Fruit fly (Drosophila melanogaster) whole organism, embryonic: ENCODE data around the gene janA.

Source experiments
- Antp ChIP-seq: fragments of 200-800 bp; sonication (Bioruptor generic); optimal IDR thresholded peaks from 3 replicates; lab custom pipeline; 2016; ENCODE audit warnings: missing biosample characterization, missing genetic modification characterization
- Awh ChIP-seq: fragments of 200-800 bp; sonication (Bioruptor generic); IDR thresholded peaks from 2 replicates; pipeline ENCODE4, ENCODE4 v1.3.6; 2022; ENCODE audit warnings: missing biosample characterization, missing genetic modification characterization
- B-H2 ChIP-seq: fragments of 200-800 bp; sonication (Bioruptor generic); optimal IDR thresholded peaks from 2 replicates; lab custom pipeline; 2018; ENCODE audit warnings: missing biosample characterization, mild to moderate bottlenecking, missing genetic modification characterization
- CG10366 ChIP-seq: fragments of 200-800 bp; sonication (Bioruptor generic); IDR thresholded peaks from 2 replicates; pipeline ENCODE4 v1.3.6; 2022; ENCODE audit warnings: missing biosample characterization, missing genetic modification characterization
- CG11456 ChIP-seq: fragments of 200-800 bp; sonication (Bioruptor generic); IDR thresholded peaks from 3 replicates; pipeline ENCODE4 v1.3.6; 2022; ENCODE audit warnings: missing biosample characterization, missing genetic modification characterization
- CG12155 ChIP-seq: fragments of 200-800 bp; sonication (Bioruptor generic); optimal IDR thresholded peaks from 3 replicates; lab custom pipeline; 2016; ENCODE audit warnings: missing biosample characterization, missing genetic modification characterization
- CG12236 ChIP-seq: fragments of 200-800 bp; sonication (Bioruptor generic); optimal IDR thresholded peaks from 2 replicates; lab custom pipeline; 2016; ENCODE audit warnings: missing biosample characterization, missing genetic modification characterization
- CG14667 ChIP-seq: fragments of 200-800 bp; sonication (Bioruptor generic); IDR thresholded peaks from 2 replicates; pipeline ENCODE4 v1.3.6; 2022; ENCODE audit warnings: missing biosample characterization, missing genetic modification characterization
- CG16863 ChIP-seq: fragments of 200-800 bp; sonication (Bioruptor generic); optimal IDR thresholded peaks from 3 replicates; lab custom pipeline; 2016; ENCODE audit warnings: missing biosample characterization, missing genetic modification characterization
- CG2202 ChIP-seq: fragments of 200-800 bp; sonication (Bioruptor generic); optimal IDR thresholded peaks from 2 replicates; lab custom pipeline; 2018; ENCODE audit warnings: missing biosample characterization, mild to moderate bottlenecking, missing genetic modification characterization
- CG31224 ChIP-seq: fragments of 200-800 bp; sonication (Bioruptor generic); IDR thresholded peaks from 2 replicates; pipeline ENCODE4 v1.3.6; 2022; ENCODE audit warnings: missing biosample characterization, missing genetic modification characterization
- CG31365 ChIP-seq: fragments of 200-800 bp; sonication (Bioruptor generic); optimal IDR thresholded peaks from 2 replicates; lab custom pipeline; 2018; ENCODE audit warnings: missing biosample characterization, mild to moderate bottlenecking, missing genetic modification characterization
- CG3163 ChIP-seq: fragments of 200-800 bp; sonication (Bioruptor generic); optimal IDR thresholded peaks from 3 replicates; lab custom pipeline; 2016; ENCODE audit warnings: missing biosample characterization, missing genetic modification characterization
- CG3281 ChIP-seq: fragments of 200-800 bp; sonication (Bioruptor generic); optimal IDR thresholded peaks from 3 replicates; lab custom pipeline; 2017; ENCODE audit warnings: missing biosample characterization, mild to moderate bottlenecking, missing genetic modification characterization
- CG4328 ChIP-seq: fragments of 200-800 bp; sonication (Bioruptor generic); optimal IDR thresholded peaks from 3 replicates; lab custom pipeline; 2017; ENCODE audit warnings: missing biosample characterization, missing genetic modification reagents, missing genetic modification characterization
- CG6689 ChIP-seq: fragments of 200-800 bp; sonication (Bioruptor generic); IDR thresholded peaks from 2 replicates; pipeline ENCODE4 v1.3.6; 2022; ENCODE audit warnings: missing biosample characterization, missing genetic modification characterization
- CG7928 ChIP-seq: fragments of 200-800 bp; sonication (Bioruptor generic); optimal IDR thresholded peaks from 2 replicates; lab custom pipeline; 2017; ENCODE audit warnings: missing biosample characterization, mild to moderate bottlenecking, missing genetic modification characterization
- CG8478 ChIP-seq: fragments of >200 bp; optimal IDR thresholded peaks from 2 replicates; lab custom pipeline; 2018
- CG9727 ChIP-seq: fragments of 200-800 bp; sonication (Bioruptor generic); optimal IDR thresholded peaks from 3 replicates; lab custom pipeline; 2017; ENCODE audit warnings: missing biosample characterization, mild to moderate bottlenecking, missing genetic modification characterization
- Dek ChIP-seq: fragments of 200-800 bp; sonication (Bioruptor generic); optimal IDR thresholded peaks from 3 replicates; lab custom pipeline; 2019; ENCODE audit warnings: missing biosample characterization, mild to moderate bottlenecking, missing genetic modification characterization, moderate library complexity
- Dip3 ChIP-seq: fragments of 200-800 bp; sonication (Bioruptor generic); optimal IDR thresholded peaks from 3 replicates; lab custom pipeline; 2016; ENCODE audit warnings: missing biosample characterization, missing genetic modification characterization
- E2f1 ChIP-seq: fragments of 200-800 bp; sonication (Bioruptor generic); IDR thresholded peaks from 2 replicates; pipeline ENCODE4 v1.3.6; 2022; ENCODE audit warnings: missing biosample characterization, missing genetic modification characterization
- Fer2 ChIP-seq: fragments of 200-800 bp; sonication (Bioruptor generic); optimal IDR thresholded peaks from 2 replicates; lab custom pipeline; 2018; ENCODE audit warnings: missing biosample characterization, mild to moderate bottlenecking, missing genetic modification characterization, moderate library complexity
- Hr39 ChIP-seq: fragments of >200 bp; optimal IDR thresholded peaks from 2 replicates; lab custom pipeline; 2017
- MESR4 ChIP-seq: fragments of 200-800 bp; sonication (Bioruptor generic); optimal IDR thresholded peaks from 2 replicates; lab custom pipeline; 2018; ENCODE audit warnings: missing biosample characterization, mild to moderate bottlenecking, missing genetic modification characterization, moderate library complexity
- Mad ChIP-seq: fragments of 200-800 bp; sonication (Bioruptor generic); optimal IDR thresholded peaks from 2 replicates; lab custom pipeline; 2016; ENCODE audit warnings: missing biosample characterization, missing genetic modification characterization
- Meics ChIP-seq: fragments of 200-800 bp; sonication (Bioruptor generic); optimal IDR thresholded peaks from 2 replicates; lab custom pipeline; 2017; ENCODE audit warnings: missing biosample characterization, mild to moderate bottlenecking, missing genetic modification characterization
- Myb ChIP-seq: fragments of 200-800 bp; sonication (Bioruptor generic); optimal IDR thresholded peaks from 2 replicates; lab custom pipeline; 2016; ENCODE audit warnings: missing biosample characterization, missing genetic modification characterization
- Nf-YB ChIP-seq: fragments of 200-800 bp; sonication (Bioruptor generic); optimal IDR thresholded peaks from 3 replicates; lab custom pipeline; 2019; ENCODE audit warnings: missing biosample characterization, mild to moderate bottlenecking, missing genetic modification characterization, moderate library complexity
- Scr ChIP-seq: fragments of 200-800 bp; sonication (Bioruptor generic); IDR thresholded peaks from 2 replicates; pipeline ENCODE4 v1.3.6; 2022; ENCODE audit warnings: missing biosample characterization, missing genetic modification characterization; ENCODE audit not compliant: partially characterized antibody
- Sry-β ChIP-seq: fragments of 200-800 bp; sonication (Bioruptor generic); optimal IDR thresholded peaks from 2 replicates; lab custom pipeline; 2018; ENCODE audit warnings: missing biosample characterization, mild to moderate bottlenecking, missing genetic modification characterization, moderate library complexity
- Trl ChIP-seq, 3 experiments: fragments of >200 bp in 2 of 3; fragments of 200-800 bp in 1 of 3; sonication (Bioruptor generic) in 1 of 3; optimal IDR thresholded peaks; 2 replicates in 1 of 3; 3 replicates in 2 of 3; lab custom pipeline; 2016 to 2017; ENCODE audit warnings: missing biosample characterization in 1 of 3, missing genetic modification characterization in 1 of 3
- Usf ChIP-seq: fragments of 200-800 bp; sonication (Bioruptor generic); optimal IDR thresholded peaks from 2 replicates; lab custom pipeline; 2017; ENCODE audit warnings: missing genotype, missing biosample characterization, missing genetic modification characterization
- Xrp1 ChIP-seq: fragments of 200-800 bp; sonication (Bioruptor generic); IDR thresholded peaks from 2 replicates; pipeline ENCODE4 v1.3.6; 2022; ENCODE audit warnings: missing biosample characterization, missing genetic modification characterization
- ac ChIP-seq: fragments of 200-800 bp; sonication (Bioruptor generic); optimal IDR thresholded peaks from 3 replicates; lab custom pipeline; 2017; ENCODE audit warnings: missing biosample characterization, mild to moderate bottlenecking, missing genetic modification characterization
- bsh ChIP-seq, 2 experiments: fragments of 200-800 bp; sonication (Bioruptor generic); optimal IDR thresholded peaks; 2 replicates each; lab custom pipeline; 2017 to 2018; ENCODE audit warnings: mild to moderate bottlenecking in 2 of 2, missing biosample characterization in 2 of 2, missing genetic modification characterization in 2 of 2, moderate library complexity in 1 of 2
- cas ChIP-seq: fragments of 200-800 bp; sonication (Bioruptor generic); IDR thresholded peaks from 2 replicates; pipeline ENCODE4 v1.3.6; 2022; ENCODE audit warnings: missing biosample characterization, missing genetic modification characterization
- dati ChIP-seq: fragments of 200-800 bp; sonication (Bioruptor generic); IDR thresholded peaks from 2 replicates; pipeline ENCODE4 v1.3.6; 2022; ENCODE audit warnings: missing biosample characterization, missing genetic modification characterization
- dm ChIP-seq: fragments of 200-800 bp; sonication (Bioruptor generic); optimal IDR thresholded peaks from 3 replicates; lab custom pipeline; 2016; ENCODE audit warnings: missing biosample characterization, missing genetic modification characterization
- dpn ChIP-seq, 2 experiments: fragments of 200-800 bp; sonication (Bioruptor generic); optimal IDR thresholded peaks; 3 replicates each; lab custom pipeline; 2016; ENCODE audit warnings: missing biosample characterization in 2 of 2, missing genetic modification characterization in 2 of 2
- eyg ChIP-seq: fragments of 200-800 bp; sonication (Bioruptor generic); optimal IDR thresholded peaks from 3 replicates; lab custom pipeline; 2016; ENCODE audit warnings: missing biosample characterization, missing genetic modification characterization
- grau ChIP-seq: fragments of 200-800 bp; optimal IDR thresholded peaks from 3 replicates; lab custom pipeline; 2019; ENCODE audit warnings: missing biosample characterization, mild to moderate bottlenecking, missing genetic modification characterization, moderate library complexity
- hbn ChIP-seq: fragments of 200-800 bp; sonication (Bioruptor generic); IDR thresholded peaks from 2 replicates; pipeline ENCODE4 v1.3.6; 2022; ENCODE audit warnings: missing biosample characterization, missing genetic modification characterization; ENCODE audit not compliant: partially characterized antibody
- kay ChIP-seq: fragments of 200-800 bp; sonication (Bioruptor generic); optimal IDR thresholded peaks from 2 replicates; lab custom pipeline; 2016; ENCODE audit warnings: missing biosample characterization, missing genetic modification characterization
- ken ChIP-seq: fragments of 200-800 bp; sonication (Bioruptor generic); IDR thresholded peaks from 3 replicates; pipeline ENCODE4 v1.3.6; 2022; ENCODE audit warnings: missing biosample characterization, missing genetic modification characterization
- mam ChIP-seq: fragments of 200-800 bp; sonication (Bioruptor generic); optimal IDR thresholded peaks from 3 replicates; lab custom pipeline; 2016; ENCODE audit warnings: missing biosample characterization, missing genetic modification characterization
- sens ChIP-seq: fragments of 200-800 bp; sonication (Bioruptor generic); peaks from one replicate; lab custom pipeline; 2016; ENCODE audit warnings: missing biosample characterization, missing genetic modification characterization
- slp2 ChIP-seq: fragments of 200-800 bp; sonication (Bioruptor generic); optimal IDR thresholded peaks from 2 replicates; lab custom pipeline; 2016; ENCODE audit warnings: missing biosample characterization, missing genetic modification characterization
- unpg ChIP-seq: fragments of 200-800 bp; sonication (Bioruptor generic); optimal IDR thresholded peaks from 3 replicates; lab custom pipeline; 2018; ENCODE audit warnings: missing biosample characterization, mild to moderate bottlenecking, missing genetic modification characterization, moderate library complexity
- wek ChIP-seq: fragments of 200-800 bp; sonication (Bioruptor generic); optimal IDR thresholded peaks from 3 replicates; lab custom pipeline; 2018; ENCODE audit warnings: missing biosample characterization, mild to moderate bottlenecking, missing genetic modification characterization, moderate library complexity

The janA gene

DNA sequence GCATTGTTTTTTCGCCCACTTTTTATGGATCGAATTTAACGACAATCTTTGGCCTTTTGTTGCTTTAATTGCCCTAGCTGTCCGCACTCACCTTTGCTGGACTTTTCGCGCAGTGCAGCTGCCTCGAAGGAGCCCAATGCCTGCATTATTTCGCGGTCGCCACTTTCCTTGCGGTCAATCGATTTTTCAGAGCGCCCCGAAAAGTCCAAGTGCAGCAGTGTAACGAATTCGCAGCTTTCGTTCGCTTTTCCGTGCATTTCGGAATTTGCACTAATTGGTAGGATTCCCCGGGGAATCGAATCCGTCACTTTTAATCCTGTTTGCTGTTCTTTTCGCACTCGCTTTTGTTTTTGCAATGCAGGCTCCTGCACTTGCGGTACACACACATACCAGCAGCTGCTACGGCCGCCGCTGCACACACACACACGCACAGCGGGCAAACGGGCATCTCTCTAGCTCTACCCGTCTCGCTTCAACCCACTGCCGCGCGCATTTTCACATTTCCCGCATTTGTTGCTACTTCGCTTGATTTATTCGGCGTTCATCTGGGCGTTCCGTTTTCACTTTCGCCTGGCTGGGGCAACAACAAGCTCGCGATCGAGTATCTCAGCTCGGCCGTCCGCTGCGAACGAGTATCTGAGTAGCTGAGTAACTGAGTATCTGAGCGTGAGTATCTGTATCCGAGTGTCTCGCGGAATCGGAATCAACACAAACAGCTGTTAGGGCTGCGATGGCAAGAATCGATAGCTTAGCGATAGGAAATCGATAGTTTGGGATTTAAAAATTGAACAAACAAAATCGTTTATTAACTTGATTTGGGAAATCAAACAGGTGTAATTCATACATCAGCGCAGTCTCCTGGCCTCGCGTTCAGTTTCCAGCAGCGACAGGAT lies 17.5 kb downstream of the janA start, which contains the start of gene Mgat2 (continued):
- peak; percentile 49; the same call in 1 of the 2 replicates for TF ChIP-seq E2f1
- no peak for TF ChIP-seq CG3281
- TF ChIP-seq CG7928 (GFP tag; lab: Kevin White, UChicago) = no peak
- no peak for TF ChIP-seq kay (GFP tag; lab: Kevin White, UChicago)
- TF ChIP-seq slp2 = no peak
- TF ChIP-seq CG4328 (GFP tag; lab: Kevin White, UChicago) = peak; percentile 9
- no peak for TF ChIP-seq unpg (GFP tag; lab: Kevin White, UChicago)
- TF ChIP-seq ac (GFP tag; lab: Kevin White, UChicago) = peak; percentile 51
- TF ChIP-seq Sry-β (GFP tag; lab: Kevin White, UChicago) = peak; percentile 56
- no peak for TF ChIP-seq Myb (GFP tag; lab: Kevin White, UChicago)
- TF ChIP-seq dpn (GFP tag; optimal IDR thresholded peaks at IDR 0.05; lab: Kevin White, UChicago) = no peak
- TF ChIP-seq Hr39 (lab: Kevin White, UChicago) = no peak
- peak; percentile 14 for TF ChIP-seq CG12236 (GFP tag; lab: Kevin White, UChicago)
- no peak for TF ChIP-seq mam (GFP tag; lab: Kevin White, UChicago)
- TF ChIP-seq ken = no peak
- TF ChIP-seq CG9727 (GFP tag; lab: Kevin White, UChicago) = peak; percentile 38
- no peak for TF ChIP-seq CG3163 (GFP tag; lab: Kevin White, UChicago)
- TF ChIP-seq Antp (GFP tag; lab: Kevin White, UChicago) = no peak
- no peak for TF ChIP-seq CG31224 (GFP tag; lab: Robert Waterston, UW)
- no peak for TF ChIP-seq Mad
- TF ChIP-seq CG8478 (lab: Kevin White, UChicago) = peak; percentile 58
- no peak for TF ChIP-seq CG14667 (GFP tag; lab: Robert Waterston, UW)
- TF ChIP-seq cas (GFP tag; lab: Robert Waterston, UW) = no peak
- TF ChIP-seq MESR4 (GFP tag; lab: Kevin White, UChicago) = peak; percentile 81
- peak; percentile 43 for TF ChIP-seq Dek (tag; lab: Kevin White, UChicago)
- TF ChIP-seq Dip3 (GFP tag; lab: Kevin White, UChicago) = no peak
- peak; percentile 8 for TF ChIP-seq dm (GFP tag; lab: Kevin White, UChicago)
- peak; percentile 89 for TF ChIP-seq hbn (GFP tag; lab: Robert Waterston, UW)
- no peak for TF ChIP-seq CG11456 (GFP tag; lab: Robert Waterston, UW)
- TF ChIP-seq Fer2 (tag; lab: Kevin White, UChicago) = no peak
- TF ChIP-seq CG10366 (GFP tag; lab: Robert Waterston, UW) = no peak
- TF ChIP-seq Nf-YB (GFP tag; lab: Kevin White, UChicago) = peak; percentile 57
- peak; percentile 91 for TF ChIP-seq Scr (GFP tag; lab: Robert Waterston, UW)
- TF ChIP-seq Trl (optimal IDR thresholded peaks at IDR 0.05; lab: Kevin White, UChicago) = peak; percentile 45 to 61
- peak; percentile 30 for TF ChIP-seq Trl (GFP tag; optimal IDR thresholded peaks at IDR 0.05; lab: Kevin White, UChicago)
- TF ChIP-seq B-H2 = peak; percentile 41
- TF ChIP-seq Meics = no peak
- TF ChIP-seq wek = peak; percentile 70
- TF ChIP-seq eyg (GFP tag; lab: Kevin White, UChicago) = peak; percentile 35
- no peak for TF ChIP-seq CG6689
- TF ChIP-seq CG31365 (tag; lab: Kevin White, UChicago) = peak; percentile 42
- TF ChIP-seq Awh (GFP tag; lab: Robert Waterston, UW) = peak; percentile 67; the same call in 1 of the 2 replicates
- TF ChIP-seq Xrp1 = peak; percentile 44
- TF ChIP-seq sens (GFP tag; lab: Kevin White, UChicago) = peak; percentile 65
- peak; percentile 66 for TF ChIP-seq CG2202 (tag; lab: Kevin White, UChicago)
- TF ChIP-seq CG16863 (GFP tag; lab: Kevin White, UChicago) = peak; percentile 97
- no peak for TF ChIP-seq Usf (GFP tag; lab: Kevin White, UChicago)
- TF ChIP-seq dati (GFP tag; lab: Robert Waterston, UW) = no peak
- TF ChIP-seq CG12155 (GFP tag; lab: Kevin White, UChicago) = peak; percentile 92
- peak; percentile 28 for TF ChIP-seq grau (tag; lab: Kevin White, UChicago)
- peak; percentile 18 to 61 for TF ChIP-seq bsh (GFP tag; optimal IDR thresholded peaks at IDR 0.05; lab: Kevin White, UChicago)
